Fruit fly (Drosophila melanogaster): ENCODE data around the gene CG15754.

- no peak for TF ChIP-seq usp (GFP tag; optimal IDR thresholded peaks at IDR 0.05)
- TF ChIP-seq CG9705 (GFP tag; optimal IDR thresholded peaks at IDR 0.05), result no peak
- TF ChIP-seq Dif (GFP tag; optimal IDR thresholded peaks at IDR 0.05; ENCODE audit: partially characterized antibody), result no peak
- no peak for TF ChIP-seq Hnf4 (GFP tag; optimal IDR thresholded peaks at IDR 0.05)
- TF ChIP-seq ey (GFP tag; optimal IDR thresholded peaks at IDR 0.05), result no peak
- TF ChIP-seq psq (GFP tag; optimal IDR thresholded peaks at IDR 0.05), result no peak
- no peak for TF ChIP-seq sv (GFP tag; optimal IDR thresholded peaks at IDR 0.05)
- no peak for TF ChIP-seq fru (GFP tag; optimal IDR thresholded peaks at IDR 0.05)
- TF ChIP-seq Myc (optimal IDR thresholded peaks at IDR 0.05), result no peak
- TF ChIP-seq dl (GFP tag; optimal IDR thresholded peaks at IDR 0.05; ENCODE audit: insufficient read depth in 1 of 2, partially characterized antibody in 2 of 2), result no peak
- TF ChIP-seq dmrt93B (GFP tag; optimal IDR thresholded peaks at IDR 0.05), result no peak
- no peak for TF ChIP-seq Hr78 (GFP tag; optimal IDR thresholded peaks at IDR 0.05)
Observed at dm6 chrX:13534100-13534499, 6.3 kb downstream of the CG15754 start, which contains the start of gene CG15756.

Measured in whole organism, wandering third instar larva.